Worm (Caenorhabditis elegans): ENCODE measurements around the gene T04A11.1.

The T04A11.1 gene

DNA sequence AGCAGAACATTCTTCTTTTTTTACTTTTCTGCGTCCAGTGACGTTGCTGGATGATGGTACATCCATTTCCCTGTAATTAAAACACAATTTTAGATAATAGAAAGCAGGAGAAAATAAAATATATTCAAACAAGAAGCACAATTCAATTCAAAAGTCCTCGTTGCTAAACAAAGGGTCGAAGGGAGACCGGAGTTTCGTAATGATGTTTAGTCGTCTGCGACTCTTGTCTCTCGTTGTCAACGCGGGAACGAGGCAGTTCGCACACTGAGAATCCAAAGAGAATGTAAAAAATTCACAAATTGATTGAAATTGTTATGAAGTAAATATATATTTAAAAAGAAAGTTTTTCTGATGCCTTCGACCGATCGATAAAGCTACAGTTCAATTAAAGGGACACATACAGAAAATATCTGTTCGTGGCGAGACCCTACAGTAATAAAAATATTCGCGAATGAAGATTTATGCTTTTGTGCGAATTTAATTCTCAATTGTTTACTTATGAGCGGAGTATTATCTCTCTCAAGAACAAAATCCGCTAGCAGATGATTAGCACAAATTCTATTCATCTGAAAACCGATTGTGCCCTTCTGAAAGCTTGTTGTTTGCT lies 25.5 kb downstream of the T04A11.1 start, which contains the start of gene dpy-26:
TSS of gene dpy-26 (minus strand) at position 111 of the 607 bp plus-strand sequence.
- TF ChIP-seq fax-1 (tag; optimal IDR thresholded peaks at IDR 0.05): no peak
- TF ChIP-seq ets-4 (tag; optimal IDR thresholded peaks at IDR 0.05): no peak
- TF ChIP-seq mec-3 (tag; optimal IDR thresholded peaks at IDR 0.05; ENCODE audit: borderline replicate concordance): no peak
- TF ChIP-seq elt-4 (tag; optimal IDR thresholded peaks at IDR 0.05): no peak
- no peak for TF ChIP-seq che-1 (tag; optimal IDR thresholded peaks at IDR 0.05)
- TF ChIP-seq tbx-2 (tag; optimal IDR thresholded peaks at IDR 0.05): no peak
- no peak for TF ChIP-seq pha-2 (tag; optimal IDR thresholded peaks at IDR 0.05)
- no peak for TF ChIP-seq ceh-9 (tag; optimal IDR thresholded peaks at IDR 0.05)
- TF ChIP-seq nfya-1 (tag; optimal IDR thresholded peaks at IDR 0.05): peak; percentile 27
- TF ChIP-seq tbx-7 (tag; optimal IDR thresholded peaks at IDR 0.05): no peak
- no peak for TF ChIP-seq ceh-31 (tag; optimal IDR thresholded peaks at IDR 0.05)
- peak; percentile 55 for TF ChIP-seq unc-42 (tag; optimal IDR thresholded peaks at IDR 0.05)
- TF ChIP-seq syd-9 (tag; optimal IDR thresholded peaks at IDR 0.05): no peak

DNA sequence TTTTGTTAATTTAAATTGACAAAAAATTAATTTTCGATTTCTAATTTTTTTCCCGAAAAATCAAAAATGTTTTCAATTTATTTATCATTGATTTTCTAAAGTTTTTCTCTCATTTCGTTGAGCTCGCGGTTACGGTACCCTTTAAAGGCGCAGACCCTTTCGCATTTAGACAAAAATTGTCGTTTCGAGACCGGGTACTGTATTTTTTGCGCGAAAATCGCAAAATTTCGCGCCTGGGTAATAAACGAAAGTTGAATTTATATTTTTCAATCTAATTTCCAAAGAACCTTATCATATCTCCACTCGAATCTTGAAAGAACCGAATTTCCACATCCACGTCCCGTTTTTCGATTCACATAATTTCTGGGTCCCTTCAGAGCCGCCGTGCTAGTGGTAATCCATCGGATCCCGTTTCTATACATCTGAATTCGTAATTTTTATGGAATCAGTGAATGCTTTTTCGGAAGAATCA lies 31.3 kb downstream of the T04A11.1 start, which contains the start of gene C25G4.3:
TSS of gene C25G4.3 (minus strand) at position 422 of the 472 bp plus-strand sequence.
- no peak for TF ChIP-seq T23F11.4 (GFP tag; optimal IDR thresholded peaks at IDR 0.05)

DNA sequence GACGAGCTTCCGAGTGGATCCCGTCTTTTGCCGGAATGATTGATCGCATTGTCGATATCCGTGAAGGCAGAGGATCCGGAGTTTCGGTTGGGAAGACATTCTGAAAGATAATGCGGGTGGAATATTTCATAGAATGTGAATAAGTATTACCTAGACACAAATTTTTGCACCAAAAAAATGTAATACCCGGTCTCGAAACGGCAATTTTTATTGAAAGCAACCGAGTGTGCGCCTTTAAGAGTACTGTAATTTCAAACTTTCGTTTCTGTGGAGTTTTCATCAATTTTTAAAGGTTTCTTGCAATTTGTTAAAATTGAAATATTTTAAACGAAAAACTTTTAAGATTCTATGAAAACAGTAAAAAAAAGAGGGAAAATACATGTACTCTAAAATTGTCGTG lies 32.9 kb downstream of the T04A11.1 start, which contains the start of gene C25G4.2:
TSS of gene C25G4.2 (minus strand) at position 100 of the 400 bp plus-strand sequence.
- TF ChIP-seq hlh-6 (tag; optimal IDR thresholded peaks at IDR 0.05): no peak
- no peak for TF ChIP-seq ceh-9 (tag; optimal IDR thresholded peaks at IDR 0.05)
- TF ChIP-seq sdc-2 (tag; optimal IDR thresholded peaks at IDR 0.05): no peak
- no peak for TF ChIP-seq lim-6 (tag; optimal IDR thresholded peaks at IDR 0.05)
- no peak for TF ChIP-seq ceh-30 (tag; optimal IDR thresholded peaks at IDR 0.05)
- TF ChIP-seq K02D7.2 (tag; optimal IDR thresholded peaks at IDR 0.05): no peak
- no peak for TF ChIP-seq odd-2 (tag; optimal IDR thresholded peaks at IDR 0.05)
- no peak for TF ChIP-seq zip-5 (tag; optimal IDR thresholded peaks at IDR 0.05)
- TF ChIP-seq ceh-22 (tag; optimal IDR thresholded peaks at IDR 0.05): no peak
- no peak for TF ChIP-seq ceh-48 (tag; optimal IDR thresholded peaks at IDR 0.05)
- no peak for TF ChIP-seq ceh-31 (tag; optimal IDR thresholded peaks at IDR 0.05)
- no peak for TF ChIP-seq Y22D7AL.16 (tag; optimal IDR thresholded peaks at IDR 0.05)
- no peak for TF ChIP-seq dve-1 (tag; optimal IDR thresholded peaks at IDR 0.05)
- no peak for TF ChIP-seq sox-2 (GFP tag; IDR thresholded peaks at IDR 0.05)
- TF ChIP-seq dmd-4 (tag; optimal IDR thresholded peaks at IDR 0.05; ENCODE audit: borderline replicate concordance): no peak
- no peak for TF ChIP-seq pros-1 (tag; optimal IDR thresholded peaks at IDR 0.05)
- TF ChIP-seq pax-1 (tag; optimal IDR thresholded peaks at IDR 0.05): no peak

DNA sequence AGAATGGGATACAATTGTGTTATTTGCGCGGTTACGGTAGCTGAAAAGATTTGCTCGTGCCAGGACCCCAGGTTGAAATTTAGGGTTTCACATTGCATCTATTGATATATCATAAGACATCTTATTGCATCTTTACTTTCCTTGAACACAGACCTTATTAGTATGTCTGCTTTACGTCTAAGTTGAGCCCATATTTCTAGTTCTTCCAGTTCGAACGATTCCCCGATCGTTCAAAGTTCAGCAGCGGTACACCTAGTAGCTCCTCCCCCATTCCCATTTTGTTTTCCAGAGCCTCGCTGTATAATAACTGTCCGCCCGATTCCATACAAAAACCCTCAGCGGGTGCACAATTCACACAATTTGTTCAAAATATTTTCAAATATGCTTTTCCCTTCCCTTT lies 35.1 kb downstream of the T04A11.1 start, which contains the start of gene C25G4.17:
TSS of gene C25G4.17 (plus strand) at position 301 of the 400 bp plus-strand sequence.
- no peak for TF ChIP-seq ztf-16 (tag; optimal IDR thresholded peaks at IDR 0.05)
- TF ChIP-seq ceh-19 (GFP tag; optimal IDR thresholded peaks at IDR 0.05): no peak
- TF ChIP-seq nfya-1 (tag; optimal IDR thresholded peaks at IDR 0.05): no peak
- no peak for TF ChIP-seq F13H6.1 (tag; optimal IDR thresholded peaks at IDR 0.05)
- TF ChIP-seq che-1 (tag; optimal IDR thresholded peaks at IDR 0.05): no peak
- no peak for TF ChIP-seq pha-4 (tag; optimal IDR thresholded peaks at IDR 0.05)
- no peak for TF ChIP-seq ceh-14 (tag; optimal IDR thresholded peaks at IDR 0.05)
- TF ChIP-seq ceh-48 (tag; optimal IDR thresholded peaks at IDR 0.05): no peak
- TF ChIP-seq dve-1 (tag; optimal IDR thresholded peaks at IDR 0.05): no peak

DNA sequence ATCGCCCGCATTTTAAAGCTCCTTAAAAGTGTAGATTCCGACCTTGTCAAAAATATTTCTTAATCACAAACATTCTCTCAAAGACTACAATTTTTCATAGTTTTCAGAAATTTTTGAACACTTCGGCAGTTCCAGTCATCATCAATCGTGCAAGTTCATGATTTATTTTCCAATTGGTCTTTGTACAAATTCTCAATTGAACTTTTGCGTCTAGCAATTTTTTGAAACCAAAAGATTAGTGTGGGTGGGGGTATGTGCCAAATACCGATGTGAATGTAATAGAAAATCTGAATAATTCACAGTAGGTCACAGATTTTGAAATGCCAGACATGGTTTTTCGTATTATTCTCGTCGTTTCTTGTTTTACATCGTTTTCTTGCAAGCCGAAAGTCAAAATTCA lies 38.5 kb downstream of the T04A11.1 start, which contains the start of gene clec-185:
TSS of gene clec-185 (plus strand) at position 301 of the 400 bp plus-strand sequence.
- TF ChIP-seq ceh-22 (tag; optimal IDR thresholded peaks at IDR 0.05) (no peak), ref-2 (tag; optimal IDR thresholded peaks at IDR 0.05) (no peak), dve-1 (tag; optimal IDR thresholded peaks at IDR 0.05) (no peak), sox-4 (tag; optimal IDR thresholded peaks at IDR 0.05) (no peak), hlh-13 (GFP tag; optimal IDR thresholded peaks at IDR 0.05) (no peak), pag-3 (tag; optimal IDR thresholded peaks at IDR 0.05; ENCODE audit: borderline replicate concordance) (no peak), ama-1 (optimal IDR thresholded peaks at IDR 0.05) (no peak), pha-2 (tag; optimal IDR thresholded peaks at IDR 0.05) (no peak), C38D4.7 (GFP tag; optimal IDR thresholded peaks at IDR 0.05) (no peak), tbx-7 (tag; optimal IDR thresholded peaks at IDR 0.05) (no peak)
